Fruit fly (Drosophila melanogaster): ENCODE data around the gene mRpS21.

The mRpS21 gene

dm6 chr3R:13425470-13426033 is 43.9 kb upstream of the mRpS21 start, which contains the start of gene Act87E (continued):
- no peak for TF ChIP-seq Atf3 (GFP tag; optimal IDR thresholded peaks at IDR 0.05)
- no peak for TF ChIP-seq mirr (GFP tag; optimal IDR thresholded peaks at IDR 0.05)
- peak; percentile 36 for TF ChIP-seq zen (tag; optimal IDR thresholded peaks at IDR 0.05)
- no peak for TF ChIP-seq Taf1 (GFP tag; IDR thresholded peaks at IDR 0.05)
- no peak for TF ChIP-seq Antp (GFP tag; optimal IDR thresholded peaks at IDR 0.05)
- TF ChIP-seq CG15514 (GFP tag; optimal IDR thresholded peaks at IDR 0.05), result no peak
- no peak for TF ChIP-seq fd64A (GFP tag; optimal IDR thresholded peaks at IDR 0.05)
- TF ChIP-seq ap (GFP tag; IDR thresholded peaks at IDR 0.05), result no peak
- no peak for TF ChIP-seq Sin3A (optimal IDR thresholded peaks at IDR 0.05)
- TF ChIP-seq Hr51 (GFP tag; optimal IDR thresholded peaks at IDR 0.05), result peak in 1 of 2 experiments; percentile 81
- TF ChIP-seq H2.0 (GFP tag; IDR thresholded peaks at IDR 0.05), result peak; percentile 32; the same call in 1 of the 2 replicates
- TF ChIP-seq en (GFP tag; optimal IDR thresholded peaks at IDR 0.05), result no peak
- TF ChIP-seq CG6765 (GFP tag; optimal IDR thresholded peaks at IDR 0.05), result no peak
- 0 out of 2 replicates have a peak, but pooled peaks have one; percentile 8 for TF ChIP-seq CG31224 (GFP tag; IDR thresholded peaks at IDR 0.05)
- peak; percentile 73 for TF ChIP-seq nerfin-1 (tag; optimal IDR thresholded peaks at IDR 0.05)
- no peak for TF ChIP-seq Bgb (GFP tag; IDR thresholded peaks at IDR 0.05; ENCODE audit: partially characterized antibody)
- no peak for TF ChIP-seq CG10321 (GFP tag; IDR thresholded peaks at IDR 0.05)
- TF ChIP-seq CG7372 (GFP tag; IDR thresholded peaks at IDR 0.05), result no peak
- TF ChIP-seq Ets97D (GFP tag; optimal IDR thresholded peaks at IDR 0.05), result no peak
- TF ChIP-seq prd (optimal IDR thresholded peaks at IDR 0.05), result no peak
- peak; percentile 49; the same call in 1 of the 3 replicates for TF ChIP-seq prd (GFP tag; IDR thresholded peaks at IDR 0.05)
- no peak for TF ChIP-seq dan (GFP tag; IDR thresholded peaks at IDR 0.05)
- no peak for TF ChIP-seq CG5953 (GFP tag; IDR thresholded peaks at IDR 0.05)
- no peak for TF ChIP-seq Chrac-16 (GFP tag; optimal IDR thresholded peaks at IDR 0.05)
- TF ChIP-seq CG12155 (GFP tag; optimal IDR thresholded peaks at IDR 0.05), result peak; percentile 19
- TF ChIP-seq sima (GFP tag; optimal IDR thresholded peaks at IDR 0.05), result no peak
- TF ChIP-seq CG17568 (GFP tag; optimal IDR thresholded peaks at IDR 0.05), result no peak
- TF ChIP-seq scrt (GFP tag; optimal IDR thresholded peaks at IDR 0.05), result peak; percentile 35
- no peak for TF ChIP-seq tup (GFP tag; optimal IDR thresholded peaks at IDR 0.05)
- TF ChIP-seq fd96Cb (tag; optimal IDR thresholded peaks at IDR 0.05), result peak; percentile 75
- TF ChIP-seq sim (GFP tag; IDR thresholded peaks at IDR 0.05), result peak; percentile 46; the same call in 1 of the 2 replicates
- TF ChIP-seq eve (GFP tag; optimal IDR thresholded peaks at IDR 0.05), result no peak
- TF ChIP-seq CG11695 (GFP tag; IDR thresholded peaks at IDR 0.05), result peak; percentile 41; the same call in 1 of the 3 replicates
- peak; percentile 59 for TF ChIP-seq CG4404 (GFP tag; IDR thresholded peaks at IDR 0.05)
- TF ChIP-seq CG9932 (GFP tag; IDR thresholded peaks at IDR 0.05), result peak; percentile 33; the same call in 1 of the 2 replicates
- peak; percentile 12 for TF ChIP-seq Fer2 (tag; optimal IDR thresholded peaks at IDR 0.05)
- TF ChIP-seq cas (GFP tag; IDR thresholded peaks at IDR 0.05), result no peak
- no peak for TF ChIP-seq Neu2 (GFP tag; optimal IDR thresholded peaks at IDR 0.05; ENCODE audit: borderline replicate concordance)
- peak; percentile 72 for TF ChIP-seq CG12659 (GFP tag; optimal IDR thresholded peaks at IDR 0.05)
- no peak for TF ChIP-seq CG12769 (tag; optimal IDR thresholded peaks at IDR 0.05)
- TF ChIP-seq Spps (tag; optimal IDR thresholded peaks at IDR 0.05), result peak; percentile 41
- no peak for TF ChIP-seq CG18764 (GFP tag; optimal IDR thresholded peaks at IDR 0.05)
- TF ChIP-seq schlank (tag; optimal IDR thresholded peaks at IDR 0.05), result no peak
- no peak for TF ChIP-seq CG34376 (GFP tag; optimal IDR thresholded peaks at IDR 0.05)
- TF ChIP-seq CG8765 (GFP tag; IDR thresholded peaks at IDR 0.05), result no peak
- no peak for TF ChIP-seq Max (GFP tag; optimal IDR thresholded peaks at IDR 0.05)
- peak; percentile 64 for TF ChIP-seq Xrp1 (GFP tag; IDR thresholded peaks at IDR 0.05)
- TF ChIP-seq CG1792 (GFP tag; optimal IDR thresholded peaks at IDR 0.05), result no peak
- no peak for TF ChIP-seq onecut (GFP tag; IDR thresholded peaks at IDR 0.05)
- TF ChIP-seq CTCF (GFP tag; optimal IDR thresholded peaks at IDR 0.05), result no peak
- TF ChIP-seq CG1602 (GFP tag; optimal IDR thresholded peaks at IDR 0.05), result peak; percentile 41
- TF ChIP-seq E2f1 (GFP tag; IDR thresholded peaks at IDR 0.05), result peak; percentile 35; the same call in 1 of the 2 replicates
